Worm (Caenorhabditis elegans): Measurements from ENCODE around the gene T03E6.8.
A peak's percentile ranks its signal among the peaks of the same experiment; 100 is the strongest.

Gene T03E6.8

DNA sequence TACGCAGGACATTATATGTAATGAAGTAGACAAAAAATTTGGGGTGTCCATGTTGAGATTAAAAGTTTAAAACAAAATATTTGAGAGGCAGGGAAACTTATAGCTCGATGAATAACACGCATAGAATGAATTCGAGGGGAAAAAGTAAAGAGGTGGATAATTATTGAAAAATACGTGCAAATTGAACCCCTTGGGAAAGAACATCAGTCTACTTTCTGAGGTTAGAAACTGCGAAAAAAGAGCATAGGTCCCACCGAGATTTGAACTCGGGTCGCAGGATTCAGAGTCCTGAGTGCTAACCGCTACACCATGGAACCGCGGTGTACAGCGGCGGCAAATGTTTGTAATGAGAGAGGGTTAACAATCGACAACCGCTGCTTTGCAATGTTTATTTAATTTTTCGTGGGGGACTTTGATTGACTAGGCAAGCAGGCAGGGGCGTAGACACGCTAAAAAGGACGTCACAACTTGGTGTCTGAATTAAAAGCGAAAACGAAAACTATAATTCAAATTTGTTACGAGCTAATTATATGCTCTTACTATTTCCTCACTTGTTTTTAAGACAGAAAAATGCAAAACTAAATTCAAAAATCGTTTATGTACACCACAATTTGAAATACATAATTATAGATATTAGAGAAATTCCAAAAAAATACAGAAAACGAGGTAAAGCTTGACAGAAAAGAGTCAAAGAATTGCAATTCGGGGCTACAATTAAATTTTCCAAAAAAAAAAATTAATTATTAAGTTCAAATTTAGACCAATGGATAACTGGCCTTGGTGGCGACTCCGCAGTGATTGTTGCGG is 10.8 kb downstream of the T03E6.8 start, which contains the start of gene srh-269 (continued):
- TF ChIP-seq pag-3 (tag; optimal IDR thresholded peaks at IDR 0.05; ENCODE audit: borderline replicate concordance) = no peak
- TF ChIP-seq ceh-2 (tag; optimal IDR thresholded peaks at IDR 0.05) = peak; percentile 50
- TF ChIP-seq pax-1 (tag; optimal IDR thresholded peaks at IDR 0.05) = no peak
- TF ChIP-seq ceh-18 (tag; optimal IDR thresholded peaks at IDR 0.05) = peak; percentile 56
- TF ChIP-seq hlh-30 (tag; optimal IDR thresholded peaks at IDR 0.05; ENCODE audit: insufficient read depth) = no peak
- peak; percentile 62 for TF ChIP-seq dve-1 (tag; optimal IDR thresholded peaks at IDR 0.05)
- TF ChIP-seq ref-2 (tag; optimal IDR thresholded peaks at IDR 0.05) = no peak
- TF ChIP-seq T23F11.4 (GFP tag; optimal IDR thresholded peaks at IDR 0.05) = no peak
- peak; percentile 71 for TF ChIP-seq gmeb-2 (tag; optimal IDR thresholded peaks at IDR 0.05)
- TF ChIP-seq K09A11.1 (tag; optimal IDR thresholded peaks at IDR 0.05; ENCODE audit: insufficient read depth) = peak; percentile 10
- no peak for TF ChIP-seq ets-4 (tag; optimal IDR thresholded peaks at IDR 0.05)
- peak; percentile 58 for TF ChIP-seq sox-4 (tag; optimal IDR thresholded peaks at IDR 0.05)
- TF ChIP-seq mec-3 (tag; optimal IDR thresholded peaks at IDR 0.05; ENCODE audit: borderline replicate concordance) = no peak
- peak; percentile 20 for TF ChIP-seq dmd-4 (tag; optimal IDR thresholded peaks at IDR 0.05; ENCODE audit: borderline replicate concordance)
- TF ChIP-seq madf-2 (tag; optimal IDR thresholded peaks at IDR 0.05) = peak; percentile 68
- TF ChIP-seq fkh-6 (tag; optimal IDR thresholded peaks at IDR 0.05) = peak; percentile 67
- no peak for TF ChIP-seq pros-1 (tag; optimal IDR thresholded peaks at IDR 0.05)
- peak; percentile 33 for TF ChIP-seq ceh-31 (tag; optimal IDR thresholded peaks at IDR 0.05)
- peak; percentile 58 for TF ChIP-seq lin-11 (tag; optimal IDR thresholded peaks at IDR 0.05)
- TF ChIP-seq K02D7.2 (tag; optimal IDR thresholded peaks at IDR 0.05) = peak; percentile 50
- TF ChIP-seq rnt-1 (tag; optimal IDR thresholded peaks at IDR 0.05) = peak; percentile 74
- TF ChIP-seq ceh-22 (tag; optimal IDR thresholded peaks at IDR 0.05) = no peak
- peak; percentile 70 for TF ChIP-seq C38D4.7 (GFP tag; optimal IDR thresholded peaks at IDR 0.05)
- peak; percentile 18 for TF ChIP-seq npax-4 (tag; optimal IDR thresholded peaks at IDR 0.05)
- peak; percentile 73 for TF ChIP-seq elt-2 (tag; optimal IDR thresholded peaks at IDR 0.05)
- no peak for TF ChIP-seq fkh-10 (GFP tag; optimal IDR thresholded peaks at IDR 0.05)
- TF ChIP-seq ceh-34 (tag; optimal IDR thresholded peaks at IDR 0.05) = peak; percentile 68
- TF ChIP-seq ztf-16 (tag; optimal IDR thresholded peaks at IDR 0.05) = peak; percentile 32
- TF ChIP-seq F13H6.1 (tag; optimal IDR thresholded peaks at IDR 0.05) = peak; percentile 45
- TF ChIP-seq ceh-45 (GFP tag; IDR thresholded peaks at IDR 0.05) = no peak
- no peak for TF ChIP-seq tbx-7 (tag; optimal IDR thresholded peaks at IDR 0.05)
- TF ChIP-seq hlh-8 (tag; optimal IDR thresholded peaks at IDR 0.05) = no peak
- peak; percentile 61 for TF ChIP-seq nfya-1 (tag; optimal IDR thresholded peaks at IDR 0.05)
- TF ChIP-seq ceh-19 (GFP tag; optimal IDR thresholded peaks at IDR 0.05) = peak; percentile 79
- peak; percentile 23 for TF ChIP-seq lim-6 (tag; optimal IDR thresholded peaks at IDR 0.05)
- no peak for TF ChIP-seq eyg-1 (tag; optimal IDR thresholded peaks at IDR 0.05)
- TF ChIP-seq C08G9.2 (tag; optimal IDR thresholded peaks at IDR 0.05) = peak; percentile 61
- peak; percentile 64 for TF ChIP-seq hlh-13 (GFP tag; optimal IDR thresholded peaks at IDR 0.05)
- no peak for TF ChIP-seq Y22D7AL.16 (tag; optimal IDR thresholded peaks at IDR 0.05)
- TF ChIP-seq sdc-2 (tag; optimal IDR thresholded peaks at IDR 0.05) = peak; percentile 38
- TF ChIP-seq hlh-6 (tag; optimal IDR thresholded peaks at IDR 0.05) = peak; percentile 80

- TF ChIP-seq lim-6 (tag; optimal IDR thresholded peaks at IDR 0.05) = no peak
- no peak for TF ChIP-seq unc-3 (GFP tag; conservative IDR thresholded peaks at IDR 0.05)
- no peak for TF ChIP-seq unc-3 (tag; optimal IDR thresholded peaks at IDR 0.05)
- no peak for TF ChIP-seq pha-4 (tag; optimal IDR thresholded peaks at IDR 0.05)
- TF ChIP-seq unc-42 (tag; optimal IDR thresholded peaks at IDR 0.05) = no peak
- TF ChIP-seq ceh-6 (GFP tag; optimal IDR thresholded peaks at IDR 0.05) = no peak
- no peak for TF ChIP-seq rnt-1 (tag; optimal IDR thresholded peaks at IDR 0.05)
- TF ChIP-seq tbx-2 (tag; optimal IDR thresholded peaks at IDR 0.05) = no peak
- no peak for TF ChIP-seq pha-2 (tag; optimal IDR thresholded peaks at IDR 0.05)
- TF ChIP-seq nhr-11 (tag; optimal IDR thresholded peaks at IDR 0.05) = no peak
- TF ChIP-seq unc-86 (tag; optimal IDR thresholded peaks at IDR 0.05) = no peak
- no peak for TF ChIP-seq ref-2 (tag; optimal IDR thresholded peaks at IDR 0.05)
- no peak for TF ChIP-seq ttx-3 (tag; optimal IDR thresholded peaks at IDR 0.05)
- TF ChIP-seq Y22D7AL.16 (tag; optimal IDR thresholded peaks at IDR 0.05) = no peak
- TF ChIP-seq madf-2 (tag; optimal IDR thresholded peaks at IDR 0.05) = no peak
- TF ChIP-seq unc-55 (GFP tag; optimal IDR thresholded peaks at IDR 0.05) = no peak
- TF ChIP-seq ama-1 (optimal IDR thresholded peaks at IDR 0.05) = no peak
- no peak for TF ChIP-seq K09A11.1 (tag; optimal IDR thresholded peaks at IDR 0.05; ENCODE audit: insufficient read depth)
- TF ChIP-seq sdc-2 (tag; optimal IDR thresholded peaks at IDR 0.05) = no peak
Observed at ce11 chrV:16589488-16589887, 13.5 kb downstream of the T03E6.8 start.
